Fruit fly (Drosophila melanogaster) whole organism, embryonic: ENCODE measurements around the gene vsg.

Experiments used
- Abd-B ChIP-seq: fragments of 200-800 bp; sonication (Bioruptor generic); optimal IDR thresholded peaks from 2 replicates; lab custom pipeline; 2018; ENCODE audit warnings: missing biosample characterization, mild to moderate bottlenecking, missing genetic modification characterization, moderate library complexity
- CG10209 ChIP-seq: fragments of 200-800 bp; sonication (Bioruptor generic); optimal IDR thresholded peaks from 3 replicates; lab custom pipeline; 2017; ENCODE audit warnings: missing biosample characterization, mild to moderate bottlenecking, missing genetic modification characterization, missing genetic modification reagents
- CG11093 ChIP-seq: fragments of 200-800 bp; sonication (Bioruptor generic); IDR thresholded peaks from 3 replicates; pipeline ENCODE4 v1.3.6; 2022; ENCODE audit warnings: missing biosample characterization, missing genetic modification characterization
- CG11456 ChIP-seq: fragments of 200-800 bp; sonication (Bioruptor generic); IDR thresholded peaks from 3 replicates; pipeline ENCODE4 v1.3.6; 2022; ENCODE audit warnings: missing biosample characterization, missing genetic modification characterization
- CG1233 ChIP-seq: fragments of 200-800 bp; sonication (Bioruptor generic); optimal IDR thresholded peaks from 4 replicates; lab custom pipeline; 2018; ENCODE audit warnings: missing biosample characterization, mild to moderate bottlenecking, missing genetic modification characterization
- CG13775 ChIP-seq: fragments of 200-800 bp; sonication (Bioruptor generic); optimal IDR thresholded peaks from 3 replicates; lab custom pipeline; 2017; ENCODE audit warnings: missing biosample characterization, mild to moderate bottlenecking, missing genetic modification characterization
- CG14441 ChIP-seq: fragments of 200-800 bp; sonication (Bioruptor generic); IDR thresholded peaks from 2 replicates; pipeline ENCODE4 v1.3.6; 2022; ENCODE audit warnings: missing biosample characterization, missing genetic modification characterization
- CG17568 ChIP-seq: fragments of 200-800 bp; sonication (Bioruptor generic); optimal IDR thresholded peaks from 2 replicates; lab custom pipeline; 2018; ENCODE audit warnings: missing biosample characterization, mild to moderate bottlenecking, missing genetic modification characterization, moderate library complexity
- CG18011 ChIP-seq: fragments of 200-800 bp; sonication (Bioruptor generic); optimal IDR thresholded peaks from 2 replicates; lab custom pipeline; 2017; ENCODE audit warnings: missing biosample characterization, missing genetic modification characterization, mild to moderate bottlenecking, moderate library complexity, missing genotype
- CG2199 ChIP-seq: fragments of 200-800 bp; sonication (Bioruptor generic); IDR thresholded peaks from 3 replicates; pipeline ENCODE4 v1.3.6; 2022; ENCODE audit warnings: missing biosample characterization, missing genetic modification characterization
- CG34376 ChIP-seq: fragments of 200-800 bp; sonication (Bioruptor generic); optimal IDR thresholded peaks from 2 replicates; lab custom pipeline; 2018; ENCODE audit warnings: missing biosample characterization, mild to moderate bottlenecking, missing genetic modification characterization
- CG3726 ChIP-seq: fragments of 200-800 bp; sonication (Bioruptor generic); IDR thresholded peaks from 3 replicates; pipeline ENCODE4, ENCODE4 v1.3.6; 2022; ENCODE audit warnings: missing biosample characterization, missing genetic modification characterization
- CG5180 ChIP-seq: fragments of 200-800 bp; sonication (Bioruptor generic); optimal IDR thresholded peaks from 3 replicates; lab custom pipeline; 2017; ENCODE audit warnings: missing biosample characterization, missing genetic modification characterization, mild to moderate bottlenecking, moderate library complexity, missing genetic modification reagents
- CG6854 ChIP-seq: fragments of 200-800 bp; sonication (Bioruptor generic); optimal IDR thresholded peaks from 3 replicates; lab custom pipeline; 2017; ENCODE audit warnings: missing biosample characterization, mild to moderate bottlenecking, missing genetic modification characterization
- CG8924 ChIP-seq: fragments of 200-800 bp; optimal IDR thresholded peaks from 3 replicates; lab custom pipeline; 2019; ENCODE audit warnings: missing biosample characterization, mild to moderate bottlenecking, missing genetic modification characterization, moderate library complexity
- Dbx ChIP-seq: fragments of 200-800 bp; sonication (Bioruptor generic); IDR thresholded peaks from 3 replicates; pipeline ENCODE4 v1.3.6; 2022; ENCODE audit warnings: missing biosample characterization, missing genetic modification characterization
- Dll ChIP-seq: fragments of 200-800 bp; sonication (Bioruptor generic); IDR thresholded peaks from 4 replicates; pipeline ENCODE4 v1.3.6; 2022; ENCODE audit warnings: missing biosample characterization, missing genetic modification characterization; ENCODE audit not compliant: partially characterized antibody
- E2f1 ChIP-seq: fragments of 200-800 bp; sonication (Bioruptor generic); IDR thresholded peaks from 2 replicates; pipeline ENCODE4 v1.3.6; 2022; ENCODE audit warnings: missing biosample characterization, missing genetic modification characterization
- E2f2 ChIP-seq: fragments of 200-800 bp; sonication (Bioruptor generic); IDR thresholded peaks from 2 replicates; pipeline ENCODE4 v1.3.6; 2022; ENCODE audit warnings: missing biosample characterization, missing genetic modification characterization
- GATAe ChIP-seq: fragments of 200-800 bp; sonication (Bioruptor generic); conservative IDR thresholded peaks from 2 replicates; pipeline ENCODE4 v1.3.6; 2022; ENCODE audit warnings: missing biosample characterization, missing genetic modification characterization
- HLHmδ ChIP-seq: fragments of 200-800 bp; sonication (Bioruptor generic); optimal IDR thresholded peaks from 2 replicates; lab custom pipeline; 2018; ENCODE audit warnings: missing biosample characterization, mild to moderate bottlenecking, missing genetic modification characterization, moderate library complexity
- Hmx ChIP-seq: fragments of 200-800 bp; sonication (Bioruptor generic); optimal IDR thresholded peaks from 2 replicates; lab custom pipeline; 2016; ENCODE audit warnings: missing biosample characterization, missing genetic modification characterization
- MBD-R2 ChIP-seq: fragments of 200-800 bp; sonication (Bioruptor generic); IDR thresholded peaks from 2 replicates; pipeline ENCODE4 v1.3.6; 2022; ENCODE audit warnings: missing biosample characterization, missing genetic modification characterization
- Myb ChIP-seq: fragments of 200-800 bp; sonication (Bioruptor generic); optimal IDR thresholded peaks from 2 replicates; lab custom pipeline; 2016; ENCODE audit warnings: missing biosample characterization, missing genetic modification characterization
- Poxn ChIP-seq: fragments of 200-800 bp; sonication (Bioruptor generic); IDR thresholded peaks from 2 replicates; pipeline ENCODE4 v1.3.6; 2022; ENCODE audit warnings: missing biosample characterization, missing genetic modification characterization
- Sry-δ ChIP-seq: fragments of 200-800 bp; sonication (Bioruptor generic); optimal IDR thresholded peaks from 2 replicates; lab custom pipeline; 2016; ENCODE audit warnings: missing biosample characterization, missing genetic modification characterization
- Trl ChIP-seq, 3 experiments: fragments of >200 bp in 2 of 3; fragments of 200-800 bp in 1 of 3; sonication (Bioruptor generic) in 1 of 3; optimal IDR thresholded peaks; 2 replicates in 1 of 3; 3 replicates in 2 of 3; lab custom pipeline; 2016 to 2017; ENCODE audit warnings: missing biosample characterization in 1 of 3, missing genetic modification characterization in 1 of 3
- ase ChIP-seq: fragments of 200-800 bp; sonication (Bioruptor generic); IDR thresholded peaks from 3 replicates; pipeline ENCODE4 v1.3.6; 2022; ENCODE audit warnings: missing biosample characterization, missing genetic modification characterization
- bigmax ChIP-seq: fragments of 200-800 bp; sonication (Bioruptor generic); optimal IDR thresholded peaks from 2 replicates; lab custom pipeline; 2018; ENCODE audit warnings: missing biosample characterization, mild to moderate bottlenecking, missing genetic modification characterization
- caup ChIP-seq: fragments of 200-800 bp; sonication (Bioruptor generic); optimal IDR thresholded peaks from 3 replicates; lab custom pipeline; 2017; ENCODE audit warnings: missing biosample characterization, mild to moderate bottlenecking, missing genetic modification characterization, moderate library complexity; ENCODE audit not compliant: severe bottlenecking
- da ChIP-seq: fragments of 200-800 bp; sonication (Bioruptor generic); optimal IDR thresholded peaks from 2 replicates; lab custom pipeline; 2016; ENCODE audit warnings: missing biosample characterization, missing genetic modification characterization
- dm ChIP-seq: fragments of 200-800 bp; sonication (Bioruptor generic); optimal IDR thresholded peaks from 3 replicates; lab custom pipeline; 2016; ENCODE audit warnings: missing biosample characterization, missing genetic modification characterization
- emc ChIP-seq: fragments of 200-800 bp; sonication (Bioruptor generic); optimal IDR thresholded peaks from 2 replicates; lab custom pipeline; 2016; ENCODE audit warnings: missing biosample characterization, missing genetic modification characterization
- eve ChIP-seq, 2 experiments: fragments of >200 bp; optimal IDR thresholded peaks; 2 replicates each; lab custom pipeline; 2017; ENCODE audit warnings: missing biosample characterization in 2 of 2, missing genetic modification characterization in 2 of 2
- ewg ChIP-seq: fragments of 200-800 bp; sonication (Bioruptor generic); optimal IDR thresholded peaks from 3 replicates; lab custom pipeline; 2017; ENCODE audit warnings: mild to moderate bottlenecking, missing biosample characterization, missing genetic modification reagents, missing genetic modification characterization
- exex ChIP-seq: fragments of 200-800 bp; sonication (Bioruptor generic); optimal IDR thresholded peaks from 4 replicates; lab custom pipeline; 2018; ENCODE audit warnings: missing biosample characterization, mild to moderate bottlenecking, missing genetic modification characterization, moderate library complexity
- fru ChIP-seq: fragments of >200 bp; optimal IDR thresholded peaks from 2 replicates; lab custom pipeline; 2017
- gce ChIP-seq: fragments of 200-800 bp; sonication (Bioruptor generic); IDR thresholded peaks from 3 replicates; pipeline ENCODE4 v1.3.6; 2022; ENCODE audit warnings: missing biosample characterization, missing genetic modification characterization
- grn ChIP-seq: fragments of 200-800 bp; sonication (Bioruptor generic); optimal IDR thresholded peaks from 3 replicates; lab custom pipeline; 2017; ENCODE audit warnings: missing biosample characterization, missing genetic modification characterization
- lov ChIP-seq, 2 experiments: fragments of 200-800 bp in 1 of 2; fragments of >200 bp in 1 of 2; sonication (Bioruptor generic) in 1 of 2; IDR thresholded peaks in 1 of 2; optimal IDR thresholded peaks in 1 of 2; 2 replicates in 1 of 2; 3 replicates in 1 of 2; pipeline versions ENCODE4 v1.3.6 to Lab custom; 2017 to 2022; ENCODE audit warnings: missing biosample characterization in 1 of 2, missing genetic modification characterization in 1 of 2
- nom ChIP-seq: fragments of 200-800 bp; sonication (Bioruptor generic); optimal IDR thresholded peaks from 2 replicates; lab custom pipeline; 2017; ENCODE audit warnings: missing biosample characterization, missing genetic modification characterization, mild to moderate bottlenecking, moderate library complexity, missing genetic modification reagents
- pnt ChIP-seq: fragments of 200-800 bp; sonication (Bioruptor generic); optimal IDR thresholded peaks from 3 replicates; lab custom pipeline; 2016; ENCODE audit warnings: missing biosample characterization, missing genetic modification characterization
- pum ChIP-seq: fragments of 200-800 bp; sonication (Bioruptor generic); optimal IDR thresholded peaks from 2 replicates; lab custom pipeline; 2016; ENCODE audit warnings: missing biosample characterization, missing genetic modification characterization
- run ChIP-seq: fragments of 200-800 bp; sonication (Bioruptor generic); optimal IDR thresholded peaks from 3 replicates; lab custom pipeline; 2018; ENCODE audit warnings: missing biosample characterization, mild to moderate bottlenecking, missing genetic modification characterization
- sd ChIP-seq: fragments of 200-800 bp; sonication (Bioruptor generic); optimal IDR thresholded peaks from 3 replicates; lab custom pipeline; 2018; ENCODE audit warnings: missing biosample characterization, mild to moderate bottlenecking, missing genetic modification characterization, moderate library complexity
- sr ChIP-seq: fragments of 200-800 bp; sonication (Bioruptor generic); IDR thresholded peaks from 3 replicates; pipeline ENCODE4 v1.3.6; 2022; ENCODE audit warnings: missing biosample characterization, missing genetic modification characterization
- sug ChIP-seq: fragments of 200-800 bp; optimal IDR thresholded peaks from 2 replicates; lab custom pipeline; 2019; ENCODE audit warnings: missing biosample characterization, mild to moderate bottlenecking, missing genetic modification characterization, moderate library complexity
- wek ChIP-seq: fragments of 200-800 bp; sonication (Bioruptor generic); optimal IDR thresholded peaks from 3 replicates; lab custom pipeline; 2018; ENCODE audit warnings: missing biosample characterization, mild to moderate bottlenecking, missing genetic modification characterization, moderate library complexity
- wor ChIP-seq: fragments of 200-800 bp; sonication (Bioruptor generic); IDR thresholded peaks from 2 replicates; pipeline ENCODE4 v1.3.6; 2022; ENCODE audit warnings: missing biosample characterization, missing genetic modification characterization
- yki ChIP-seq: fragments of >200 bp; optimal IDR thresholded peaks from 3 replicates; lab custom pipeline; 2018

Gene vsg

dm6 chr3L:9692234-9692891, 21.8 kb upstream of the vsg start (continued):
- no peak for TF ChIP-seq da
- TF ChIP-seq sd, result peak; percentile 27
- TF ChIP-seq grn (GFP tag; lab: Kevin White, UChicago), result peak; percentile 75
- no peak for TF ChIP-seq lov (optimal IDR thresholded peaks at IDR 0.05; lab: Kevin White, UChicago)
- 0 out of 3 replicates have a peak, but pooled peaks have one; percentile 24 for TF ChIP-seq lov (GFP tag; IDR thresholded peaks at IDR 0.05; lab: Robert Waterston, UW)
- TF ChIP-seq CG11456, result no peak
- peak; percentile 99 for TF ChIP-seq sug
- peak; percentile 95 for TF ChIP-seq yki (lab: Kevin White, UChicago)
- no peak for TF ChIP-seq CG1233 (GFP tag; lab: Kevin White, UChicago)
- TF ChIP-seq gce (GFP tag; lab: Robert Waterston, UW), result no peak
- no peak for TF ChIP-seq caup (GFP tag; lab: Kevin White, UChicago)
- TF ChIP-seq exex (tag; lab: Kevin White, UChicago), result peak; percentile 58
- no peak for TF ChIP-seq Sry-δ (GFP tag; lab: Kevin White, UChicago)
- TF ChIP-seq CG13775 (GFP tag; lab: Kevin White, UChicago), result no peak
- peak; percentile 31; the same call in 1 of the 2 replicates for TF ChIP-seq CG14441 (GFP tag; lab: Robert Waterston, UW)
- TF ChIP-seq CG8924, result no peak
- TF ChIP-seq wor, result no peak
- no peak for TF ChIP-seq CG6854 (GFP tag; lab: Kevin White, UChicago)
- no peak for TF ChIP-seq dm (GFP tag; lab: Kevin White, UChicago)
- peak; percentile 96 for TF ChIP-seq sr
- no peak for TF ChIP-seq emc
- TF ChIP-seq Myb (GFP tag; lab: Kevin White, UChicago), result no peak
- TF ChIP-seq ewg, result no peak
- no peak for TF ChIP-seq CG3726
- TF ChIP-seq E2f1 (GFP tag; lab: Robert Waterston, UW), result no peak
- no peak for TF ChIP-seq Hmx (GFP tag; lab: Kevin White, UChicago)
- TF ChIP-seq pnt, result no peak
- no peak for TF ChIP-seq Abd-B (GFP tag; lab: Kevin White, UChicago)
- peak; percentile 45 for TF ChIP-seq CG17568 (GFP tag; lab: Kevin White, UChicago)
- no peak for TF ChIP-seq run (tag; lab: Kevin White, UChicago)
- peak; percentile 66 for TF ChIP-seq HLHmδ
- no peak for TF ChIP-seq pum (GFP tag; lab: Kevin White, UChicago)
- no peak for TF ChIP-seq E2f2 (GFP tag; lab: Robert Waterston, UW)
- TF ChIP-seq CG2199, result no peak
- no peak for TF ChIP-seq CG11093 (GFP tag; lab: Robert Waterston, UW)
- no peak for TF ChIP-seq CG5180 (GFP tag; lab: Kevin White, UChicago)
- peak in 1 of 2 experiments; percentile 83 for TF ChIP-seq eve (GFP tag; optimal IDR thresholded peaks at IDR 0.05; lab: Kevin White, UChicago)
- peak; percentile 20 for TF ChIP-seq nom (GFP tag; lab: Kevin White, UChicago)
- TF ChIP-seq GATAe (GFP tag; lab: Robert Waterston, UW), result no peak
- no peak for TF ChIP-seq fru
- peak; percentile 66 for TF ChIP-seq CG18011 (GFP tag; lab: Kevin White, UChicago)
- TF ChIP-seq bigmax (GFP tag; lab: Kevin White, UChicago), result peak; percentile 10
- TF ChIP-seq MBD-R2 (GFP tag; lab: Robert Waterston, UW), result no peak
- peak; percentile 21 for TF ChIP-seq wek (GFP tag; lab: Kevin White, UChicago)
- no peak for TF ChIP-seq CG10209 (GFP tag; lab: Kevin White, UChicago)
- no peak for TF ChIP-seq Dbx (GFP tag; lab: Robert Waterston, UW)
- TF ChIP-seq ase (GFP tag; lab: Robert Waterston, UW), result no peak
- TF ChIP-seq Trl (optimal IDR thresholded peaks at IDR 0.05; lab: Kevin White, UChicago), result peak; percentile 98 to 100
- TF ChIP-seq Trl (GFP tag; optimal IDR thresholded peaks at IDR 0.05; lab: Kevin White, UChicago), result no peak
- peak; percentile 20 for TF ChIP-seq CG34376 (GFP tag; lab: Kevin White, UChicago)
- TF ChIP-seq Poxn, result no peak
- TF ChIP-seq Dll (GFP tag; lab: Robert Waterston, UW), result peak; percentile 55; the same call in 2 of the 4 replicates
